Fruit fly (Drosophila melanogaster) S2 (cell line): ENCODE measurements around the gene CG16734.

Experiments used
- CG8478 ChIP-seq: fragments of >200 bp; optimal IDR thresholded peaks from 2 replicates; lab custom pipeline; 2018
- CTCF ChIP-seq, 2 experiments: fragments of >200 bp; optimal IDR thresholded peaks; 2 replicates each; lab custom pipeline; 2018

dm6 chr3R:9227330-9227729 is 27.5 kb upstream of the CG16734 start:
- TF ChIP-seq CG8478 (no peak), CTCF (optimal IDR thresholded peaks at IDR 0.05; lab: Kevin White, UChicago) (no peak)
